Fruit fly (Drosophila melanogaster): ENCODE results near the gene His4r.

His4r gene

DNA sequence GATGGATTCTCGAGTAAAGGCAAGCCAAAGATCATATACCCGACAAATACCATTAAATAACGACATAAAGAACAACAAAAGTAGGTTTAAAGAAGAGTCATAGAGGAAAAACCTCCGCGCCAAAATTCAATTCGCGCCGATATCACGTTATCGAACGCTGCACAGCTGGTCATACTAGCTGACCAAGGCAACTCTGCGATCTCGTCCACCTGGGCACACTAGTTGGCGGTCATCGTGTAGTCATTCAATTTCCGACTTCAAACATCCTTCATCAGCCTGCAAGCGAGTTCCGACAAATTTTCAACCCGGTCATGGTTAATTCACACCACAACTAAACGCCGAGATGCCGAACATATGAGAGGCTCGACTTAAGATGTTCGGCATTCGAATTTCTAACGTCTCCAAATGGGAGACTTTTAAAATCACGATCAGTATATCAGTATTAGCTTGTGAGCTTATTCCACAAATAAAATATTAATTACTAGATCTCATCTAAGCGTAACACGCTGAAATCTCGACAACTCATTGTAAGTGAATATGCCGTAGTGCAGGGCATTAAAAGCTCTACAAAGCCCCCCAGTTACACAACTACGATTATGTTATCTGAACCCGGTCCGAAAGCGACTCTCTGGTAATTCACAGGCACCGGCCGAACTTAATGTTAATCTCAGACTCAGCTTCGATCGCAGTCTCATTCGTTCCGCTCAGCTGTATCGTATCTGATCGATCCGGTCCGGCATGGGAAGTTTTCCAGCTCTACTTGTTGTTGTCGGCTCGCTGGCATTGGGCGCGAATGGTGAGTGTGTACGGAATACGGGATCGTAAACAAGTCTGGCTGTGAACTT, 31.4 kb downstream of the His4r start, which contains the start of gene CG3505 (continued):
- TF ChIP-seq sens (GFP tag) (peak; percentile 73), CG30403 (GFP tag; optimal IDR thresholded peaks at IDR 0.05) (peak; percentile 33), stc (GFP tag; IDR thresholded peaks at IDR 0.05) (peak; percentile 49; the same call in 1 of the 2 replicates), onecut (GFP tag; IDR thresholded peaks at IDR 0.05) (no peak; the same call in 1 of the 2 replicates), Xrp1 (GFP tag; IDR thresholded peaks at IDR 0.05) (peak; percentile 26; the same call in 1 of the 2 replicates), CG4854 (GFP tag; optimal IDR thresholded peaks at IDR 0.05) (peak; percentile 52), tgo (GFP tag; IDR thresholded peaks at IDR 0.05) (peak; percentile 36; the same call in 2 of the 3 replicates), ranshi (GFP tag; IDR thresholded peaks at IDR 0.05) (0 out of 2 replicates have a peak, but pooled peaks have one; percentile 10), CG1603 (tag; optimal IDR thresholded peaks at IDR 0.05) (peak; percentile 60), CG9215 (GFP tag; IDR thresholded peaks at IDR 0.05) (no peak), CG30431 (GFP tag; optimal IDR thresholded peaks at IDR 0.05) (no peak), Meics (GFP tag; optimal IDR thresholded peaks at IDR 0.05) (peak; percentile 72), CG43689 (GFP tag; IDR thresholded peaks at IDR 0.05) (peak; percentile 11; the same call in 1 of the 2 replicates), HLH4C (GFP tag; IDR thresholded peaks at IDR 0.05; ENCODE audit: partially characterized antibody) (peak; percentile 47; the same call in 2 of the 3 replicates), CG2120 (GFP tag; optimal IDR thresholded peaks at IDR 0.05) (peak; percentile 46), Gug (GFP tag; IDR thresholded peaks at IDR 0.05) (no peak), nom (GFP tag; optimal IDR thresholded peaks at IDR 0.05) (no peak), CG12104 (GFP tag; optimal IDR thresholded peaks at IDR 0.05) (peak; percentile 27), stwl (tag; optimal IDR thresholded peaks at IDR 0.05) (peak; percentile 53), nmo (GFP tag; optimal IDR thresholded peaks at IDR 0.05) (peak; percentile 18), Nf-YA (GFP tag; IDR thresholded peaks at IDR 0.05) (no peak), Chrac-16 (GFP tag; optimal IDR thresholded peaks at IDR 0.05) (no peak), CG2678 (tag; optimal IDR thresholded peaks at IDR 0.05) (no peak), D19A (tag; optimal IDR thresholded peaks at IDR 0.05) (peak; percentile 71), zen2 (GFP tag; IDR thresholded peaks at IDR 0.05; ENCODE audit: partially characterized antibody) (peak; percentile 14; the same call in 1 of the 3 replicates), Dip3 (GFP tag; optimal IDR thresholded peaks at IDR 0.05) (no peak), CG42726 (GFP tag; IDR thresholded peaks at IDR 0.05; ENCODE audit: partially characterized antibody) (0 out of 2 replicates have a peak, but pooled peaks have one; percentile 48), chinmo (GFP tag; IDR thresholded peaks at IDR 0.05; ENCODE audit: partially characterized antibody) (0 out of 4 replicates have a peak, but pooled peaks have one; percentile 48), bbx (GFP tag; IDR thresholded peaks at IDR 0.05; ENCODE audit: partially characterized antibody) (peak; percentile 50; the same call in 1 of the 2 replicates), CG16813 (GFP tag; IDR thresholded peaks at IDR 0.05; ENCODE audit: partially characterized antibody) (peak; percentile 16; the same call in 1 of the 3 replicates), amos (GFP tag; IDR thresholded peaks at IDR 0.05; ENCODE audit: partially characterized antibody) (peak; percentile 40; the same call in 1 of the 2 replicates), Camta (GFP tag; optimal IDR thresholded peaks at IDR 0.05) (peak; percentile 32), CG13894 (tag; optimal IDR thresholded peaks at IDR 0.05) (peak; percentile 95), CG4282 (GFP tag; optimal IDR thresholded peaks at IDR 0.05) (peak; percentile 2), kni (GFP tag; optimal IDR thresholded peaks at IDR 0.05) (peak; percentile 10), Ptx1 (GFP tag; IDR thresholded peaks at IDR 0.05) (peak; percentile 44; the same call in 1 of the 2 replicates), CG18262 (tag; optimal IDR thresholded peaks at IDR 0.05) (peak; percentile 8), CG14014 (GFP tag; IDR thresholded peaks at IDR 0.05) (peak; percentile 27; the same call in 1 of the 2 replicates), gfzf (GFP tag; optimal IDR thresholded peaks at IDR 0.05) (peak; percentile 81), oc (tag; optimal IDR thresholded peaks at IDR 0.05) (peak; percentile 33), CG17385 (GFP tag; optimal IDR thresholded peaks at IDR 0.05) (peak; percentile 50), Nf-YC (tag; optimal IDR thresholded peaks at IDR 0.05) (no peak), vvl (GFP tag; IDR thresholded peaks at IDR 0.05) (peak; percentile 66), CG13287 (GFP tag; IDR thresholded peaks at IDR 0.05; ENCODE audit: partially characterized antibody) (peak; percentile 50), CG34422 (GFP tag; IDR thresholded peaks at IDR 0.05) (no peak), Hey (tag; optimal IDR thresholded peaks at IDR 0.05) (no peak), CG5180 (GFP tag; optimal IDR thresholded peaks at IDR 0.05) (no peak)
